Worm (Caenorhabditis elegans): ENCODE data around the gene sre-44.

The sre-44 gene

DNA sequence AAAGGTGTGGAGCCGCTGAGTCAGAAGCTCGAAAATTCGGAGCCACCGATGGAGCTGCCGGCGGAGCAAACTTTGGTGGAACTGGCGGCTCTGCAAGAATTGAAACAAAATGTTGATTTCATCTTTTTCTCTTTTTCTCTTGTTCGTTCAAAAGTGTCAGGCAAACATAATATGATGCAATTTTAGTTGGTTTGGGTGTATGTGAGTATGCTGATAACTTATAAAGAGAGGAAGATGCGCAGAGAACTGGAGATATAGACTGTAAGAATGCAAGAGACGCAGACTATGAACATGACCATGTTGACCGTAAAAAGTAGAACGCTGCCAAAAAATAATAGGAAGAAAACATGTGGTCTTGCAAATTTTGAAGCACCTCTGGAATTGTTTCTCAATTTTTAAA lies 4.7 kb downstream of the sre-44 start (continued):
- TF ChIP-seq daf-16 (GFP tag; optimal IDR thresholded peaks at IDR 0.05) (no peak), daf-16 (tag; optimal IDR thresholded peaks at IDR 0.05) (peak; percentile 95), tra-1 (GFP tag; IDR thresholded peaks at IDR 0.05) (no peak), nhr-41 (GFP tag; IDR thresholded peaks at IDR 0.05) (no peak), F44E2.7 (GFP tag; IDR thresholded peaks at IDR 0.05) (no peak), F10B5.3 (tag; optimal IDR thresholded peaks at IDR 0.05) (no peak), zfp-2 (tag; optimal IDR thresholded peaks at IDR 0.05) (no peak), nhr-6 (tag; optimal IDR thresholded peaks at IDR 0.05) (peak; percentile 85), nhr-102 (tag; optimal IDR thresholded peaks at IDR 0.05) (peak; percentile 51), hmg-1.1 (GFP tag; IDR thresholded peaks at IDR 0.05) (no peak), duxl-1 (tag; optimal IDR thresholded peaks at IDR 0.05; ENCODE audit: poor library complexity) (no peak), nhr-111 (GFP tag; optimal IDR thresholded peaks at IDR 0.05) (no peak), daf-8 (GFP tag; IDR thresholded peaks at IDR 0.05) (no peak), lin-1 (GFP tag; IDR thresholded peaks at IDR 0.05) (peak; percentile 51; the same call in 1 of the 2 replicates), fos-1 (tag; optimal IDR thresholded peaks at IDR 0.05) (no peak), snpc-1.2 (GFP tag; IDR thresholded peaks at IDR 0.05) (no peak), spr-1 (tag; optimal IDR thresholded peaks at IDR 0.05) (no peak), dmd-6 (GFP tag; IDR thresholded peaks at IDR 0.05) (peak; percentile 83), mep-1 (tag; optimal IDR thresholded peaks at IDR 0.05) (peak; percentile 77), hlh-11 (tag; optimal IDR thresholded peaks at IDR 0.05) (peak; percentile 85), nhr-48 (tag; optimal IDR thresholded peaks at IDR 0.05) (peak; percentile 72), lin-15B (tag; optimal IDR thresholded peaks at IDR 0.05) (no peak), dmd-9 (GFP tag; IDR thresholded peaks at IDR 0.05) (no peak), unc-39 (tag; optimal IDR thresholded peaks at IDR 0.05) (no peak), mdt-29 (GFP tag; IDR thresholded peaks at IDR 0.05) (0 out of 2 replicates have a peak, but pooled peaks have one; percentile 29)

DNA sequence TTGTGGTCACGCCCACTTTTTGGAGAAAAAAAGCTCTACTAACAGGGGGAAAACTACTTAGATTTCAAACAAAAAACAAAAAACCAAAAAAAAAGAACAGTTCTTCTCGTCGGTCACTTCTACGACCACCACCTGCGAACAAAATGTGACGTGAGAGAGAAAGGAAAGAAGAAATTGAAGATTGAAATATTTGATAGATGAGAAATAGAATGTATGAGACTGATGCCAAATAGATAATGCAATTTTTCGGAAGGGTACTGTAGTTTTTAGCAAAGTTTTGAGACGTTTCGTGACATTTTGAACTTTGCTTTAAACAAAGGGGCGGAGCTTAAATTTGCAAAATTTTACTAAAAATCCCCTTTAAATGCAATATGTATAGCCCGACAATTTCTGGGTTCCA lies 5.6 kb downstream of the sre-44 start:
- TF ChIP-seq hlh-30 (tag; optimal IDR thresholded peaks at IDR 0.05; ENCODE audit: insufficient read depth), result peak; percentile 29
- TF ChIP-seq zfp-3 (GFP tag; conservative IDR thresholded peaks at IDR 0.05), result no peak
- no peak for TF ChIP-seq unc-62 (GFP tag; optimal IDR thresholded peaks at IDR 0.05 in 1 of 2)
- no peak for TF ChIP-seq unc-62 (tag; optimal IDR thresholded peaks at IDR 0.05)
- no peak for TF ChIP-seq dmd-9 (GFP tag; IDR thresholded peaks at IDR 0.05)
- TF ChIP-seq lsy-2 (tag; optimal IDR thresholded peaks at IDR 0.05), result peak in 1 of 2 experiments; percentile 73
- peak; percentile 3 for TF ChIP-seq mep-1 (tag; optimal IDR thresholded peaks at IDR 0.05)
- TF ChIP-seq hlh-11 (tag; optimal IDR thresholded peaks at IDR 0.05), result peak; percentile 29
- peak; percentile 4 for TF ChIP-seq dve-1 (tag; optimal IDR thresholded peaks at IDR 0.05; ENCODE audit: insufficient read depth)
- no peak for TF ChIP-seq daf-16 (GFP tag; optimal IDR thresholded peaks at IDR 0.05)
- peak; percentile 9 for TF ChIP-seq daf-16 (tag; optimal IDR thresholded peaks at IDR 0.05)
- peak; percentile 46 for TF ChIP-seq nhr-77 (tag; optimal IDR thresholded peaks at IDR 0.05)
- peak; percentile 37 for TF ChIP-seq nhr-28 (tag; optimal IDR thresholded peaks at IDR 0.05)
- peak; percentile 22; the same call in 1 of the 2 replicates for TF ChIP-seq dmd-6 (GFP tag; IDR thresholded peaks at IDR 0.05)

DNA sequence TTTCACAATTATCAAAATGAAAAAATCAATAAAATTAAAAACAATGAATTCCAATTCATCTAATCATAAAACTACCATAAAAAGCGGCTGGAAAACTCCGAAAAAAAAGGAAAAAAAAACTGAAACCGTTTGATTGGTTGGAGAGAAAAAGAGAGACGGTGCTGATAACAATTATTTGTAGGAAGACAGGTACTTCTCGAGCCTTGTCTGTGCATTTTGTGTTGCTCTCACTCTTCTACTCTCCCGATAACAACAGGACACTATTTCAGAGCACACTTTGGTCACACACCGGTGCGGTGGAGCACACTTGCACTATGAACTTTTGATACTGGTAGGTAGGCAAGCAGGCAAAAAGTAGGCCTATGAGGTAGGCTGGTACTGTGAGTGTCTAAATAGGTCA lies 7.1 kb downstream of the sre-44 start:
- TF ChIP-seq mxl-3 (GFP tag; optimal IDR thresholded peaks at IDR 0.05), result peak; percentile 31
- TF ChIP-seq ceh-20 (GFP tag; IDR thresholded peaks at IDR 0.05), result no peak
- peak; percentile 18 for TF ChIP-seq nhr-48 (tag; optimal IDR thresholded peaks at IDR 0.05)
- peak; percentile 90 for TF ChIP-seq nhr-102 (tag; optimal IDR thresholded peaks at IDR 0.05)
- peak; percentile 64 for TF ChIP-seq aha-1 (tag)
- no peak for TF ChIP-seq nhr-10 (tag; optimal IDR thresholded peaks at IDR 0.05)
- TF ChIP-seq Y48G9A.11 (GFP tag; IDR thresholded peaks at IDR 0.05), result no peak
- TF ChIP-seq nhr-42 (GFP tag; IDR thresholded peaks at IDR 0.05), result peak; percentile 51; the same call in 1 of the 2 replicates
- TF ChIP-seq F37D6.2 (tag; optimal IDR thresholded peaks at IDR 0.05), result no peak
- peak; percentile 99 for TF ChIP-seq nhr-28 (tag; optimal IDR thresholded peaks at IDR 0.05)
- TF ChIP-seq dpl-1 (GFP tag; optimal IDR thresholded peaks at IDR 0.05), result no peak
- no peak for TF ChIP-seq ZK337.2 (GFP tag; IDR thresholded peaks at IDR 0.05)
- no peak for TF ChIP-seq ctbp-1 (GFP tag; IDR thresholded peaks at IDR 0.05)
- TF ChIP-seq zfp-2 (tag; optimal IDR thresholded peaks at IDR 0.05), result no peak
- no peak for TF ChIP-seq nhr-41 (GFP tag; IDR thresholded peaks at IDR 0.05)
- no peak for TF ChIP-seq Y105C5A.15 (GFP tag; IDR thresholded peaks at IDR 0.05)
- peak in 1 of 2 experiments; percentile 21 for TF ChIP-seq daf-16 (GFP tag; optimal IDR thresholded peaks at IDR 0.05)
- TF ChIP-seq daf-16 (tag; optimal IDR thresholded peaks at IDR 0.05), result peak; percentile 89
- TF ChIP-seq aly-2 (tag; optimal IDR thresholded peaks at IDR 0.05), result no peak
- TF ChIP-seq dmd-6 (GFP tag; IDR thresholded peaks at IDR 0.05), result peak; percentile 91
- TF ChIP-seq fkh-10 (GFP tag; optimal IDR thresholded peaks at IDR 0.05), result no peak
- no peak for TF ChIP-seq Y75B8A.6 (GFP tag; IDR thresholded peaks at IDR 0.05)
- peak in 1 of 2 experiments; percentile 48 for TF ChIP-seq lsy-2 (tag; optimal IDR thresholded peaks at IDR 0.05)
